Worm (Caenorhabditis elegans) whole organism, L4 larva: ENCODE measurements around the gene acs-10.
A peak's percentile ranks its signal among the peaks of the same experiment; 100 is the strongest.

Experiments used
- F10B5.3 ChIP-seq: sonication (generic microtip); optimal IDR thresholded peaks from 2 replicates; lab custom pipeline; 2016; ENCODE audit warnings: mild to moderate bottlenecking, missing genetic modification characterization, missing compliant biosample characterization
- Y75B8A.6 ChIP-seq: fragments of 200-800 bp; sonication (Bioruptor generic); IDR thresholded peaks from 2 replicates; pipeline ENCODE4 v1.3.6; 2022; ENCODE audit warnings: missing genetic modification reagents, missing genetic modification characterization, missing compliant biosample characterization
- arid-1 ChIP-seq: fragments of 200-800 bp; sonication (Bioruptor generic); conservative IDR thresholded peaks from 2 replicates; pipeline ENCODE4 v1.3.6; 2022; ENCODE audit warnings: missing genetic modification reagents, missing genetic modification characterization, missing compliant biosample characterization
- ceh-28 ChIP-seq: fragments of 150-350 bp; optimal IDR thresholded peaks from 2 replicates; lab custom pipeline; 2014; ENCODE audit warnings: missing biosample characterization, missing genetic modification reagents, missing genetic modification characterization
- dmd-8 ChIP-seq: fragments of 200-800 bp; sonication (Bioruptor generic); IDR thresholded peaks from 2 replicates; pipeline ENCODE4 v1.3.6; 2022; ENCODE audit warnings: missing genetic modification characterization, missing compliant biosample characterization
- egl-27 ChIP-seq: sonication (generic microtip); optimal IDR thresholded peaks from 3 replicates; lab custom pipeline; 2017; ENCODE audit warnings: missing biosample characterization, missing genetic modification reagents, missing genetic modification characterization
- gei-8 ChIP-seq: fragments of 200-800 bp; sonication (Bioruptor generic); optimal IDR thresholded peaks from 2 replicates; lab custom pipeline; 2018; ENCODE audit warnings: mild to moderate bottlenecking, missing genetic modification characterization, missing compliant biosample characterization
- hlh-11 ChIP-seq: fragments of 200-800 bp; sonication (Bioruptor generic); optimal IDR thresholded peaks from 2 replicates; lab custom pipeline; 2018; ENCODE audit warnings: mild to moderate bottlenecking, missing genetic modification characterization, missing compliant biosample characterization
- nhr-111 ChIP-seq: fragments of 200-800 bp; sonication (Bioruptor generic); optimal IDR thresholded peaks from 2 replicates; lab custom pipeline; 2018; ENCODE audit warnings: mild to moderate bottlenecking, missing genetic modification characterization, missing compliant biosample characterization
- nhr-77 ChIP-seq: fragments of 150-350 bp; optimal IDR thresholded peaks from 2 replicates; lab custom pipeline; 2014; ENCODE audit warnings: missing biosample characterization, missing genetic modification characterization
- rbr-2 ChIP-seq: sonication (generic microtip); optimal IDR thresholded peaks from 2 replicates; lab custom pipeline; 2016; ENCODE audit warnings: missing genotype, missing genetic modification characterization, missing compliant biosample characterization
- snpc-4 ChIP-seq: fragments of 150-350 bp; optimal IDR thresholded peaks from 2 replicates; lab custom pipeline; 2014; ENCODE audit warnings: missing biosample characterization, missing genetic modification characterization
- tag-97 ChIP-seq: fragments of 200-800 bp; sonication (Bioruptor generic); IDR thresholded peaks from 2 replicates; pipeline ENCODE4 v1.3.6; 2022; ENCODE audit warnings: missing genetic modification characterization, missing compliant biosample characterization
- unc-62 ChIP-seq, 3 experiments: fragments of 150-350 bp in 1 of 3; sonication (generic microtip); optimal IDR thresholded peaks in 2 of 3; peaks in 1 of 3; 1 replicate in 1 of 3; 2 replicates in 2 of 3; lab custom pipeline; 2014 to 2017; ENCODE audit warnings: missing biosample characterization in 3 of 3, missing genetic modification characterization in 3 of 3, missing genetic modification reagents in 3 of 3, missing genotype in 1 of 3
- zag-1 ChIP-seq: fragments of 150-350 bp; optimal IDR thresholded peaks from 2 replicates; lab custom pipeline; 2014; ENCODE audit warnings: missing biosample characterization, missing genetic modification characterization
- ztf-11 ChIP-seq: fragments of 150-350 bp; optimal IDR thresholded peaks from 2 replicates; lab custom pipeline; 2014; ENCODE audit warnings: missing biosample characterization, missing genetic modification characterization

Gene acs-10

DNA sequence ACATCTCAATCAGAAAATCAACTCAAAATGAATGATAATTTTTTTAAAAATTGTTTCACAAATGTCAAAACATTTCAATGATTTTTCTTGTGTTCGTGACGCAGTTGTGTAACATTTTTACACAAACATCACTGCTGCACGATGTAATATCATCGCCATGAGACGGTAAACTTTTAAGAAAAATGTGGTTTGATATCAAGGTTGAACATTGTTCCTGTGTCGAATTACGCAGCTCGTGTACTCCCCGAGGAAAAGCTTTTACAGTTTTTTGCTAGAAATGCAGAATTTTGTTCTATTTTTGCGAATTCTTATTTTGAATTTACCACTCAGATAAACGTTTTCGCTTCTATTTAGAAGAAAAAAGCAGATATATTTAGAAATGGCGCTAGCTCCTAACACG lies 51.4 kb downstream of the acs-10 start (continued):
- TF ChIP-seq Y75B8A.6 (GFP tag; lab: Robert Waterston, UW), result no peak
- TF ChIP-seq dmd-8, result no peak
- TF ChIP-seq snpc-4 (tag; lab: Kevin White, UChicago), result no peak
- TF ChIP-seq tag-97, result no peak
- no peak for TF ChIP-seq egl-27 (tag; lab: Kevin White, UChicago)
- no peak for TF ChIP-seq zag-1 (tag; lab: Kevin White, UChicago)
- no peak for TF ChIP-seq rbr-2 (tag; lab: Kevin White, UChicago)
- no peak for TF ChIP-seq nhr-77 (tag; lab: Kevin White, UChicago)
- peak in 1 of 2 experiments; percentile 45 for TF ChIP-seq unc-62 (GFP tag; optimal IDR thresholded peaks at IDR 0.05 in 1 of 2; lab: Kevin White, UChicago)
- no peak for TF ChIP-seq unc-62 (tag; optimal IDR thresholded peaks at IDR 0.05; lab: Kevin White, UChicago)
- no peak for TF ChIP-seq ceh-28 (tag; lab: Kevin White, UChicago)
- peak; percentile 54 for TF ChIP-seq hlh-11 (tag; lab: Kevin White, UChicago)
- TF ChIP-seq F10B5.3, result no peak
- TF ChIP-seq nhr-111 (GFP tag; lab: Kevin White, UChicago), result no peak
- no peak for TF ChIP-seq ztf-11 (tag; lab: Kevin White, UChicago)
- no peak for TF ChIP-seq gei-8
- peak; percentile 49; the same call in 1 of the 2 replicates for TF ChIP-seq arid-1 (GFP tag; lab: Robert Waterston, UW)
